Worm (Caenorhabditis elegans): ENCODE results near the gene lron-3.

lron-3 gene

DNA sequence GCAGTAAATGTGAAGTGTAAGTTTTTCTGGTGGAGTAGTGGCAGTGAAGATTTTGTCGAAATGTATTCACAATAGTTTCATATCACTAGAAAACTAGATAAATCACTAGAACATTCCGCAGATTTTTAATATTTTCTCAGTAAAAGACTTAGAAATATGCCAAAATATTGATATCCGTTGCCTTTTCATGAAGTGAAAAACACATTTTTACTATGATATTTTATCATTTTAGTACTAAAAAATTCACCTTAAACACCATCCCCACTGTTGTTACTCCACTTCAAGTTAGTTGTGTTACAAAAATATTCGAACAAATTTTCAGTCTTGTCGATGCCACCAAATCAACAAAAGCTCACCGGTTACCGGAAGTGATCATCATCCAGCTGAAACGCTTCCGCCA is 35.6 kb upstream of the lron-3 start:
- TF ChIP-seq mel-28 (tag; optimal IDR thresholded peaks at IDR 0.05; ENCODE audit: borderline replicate concordance), result no peak
- no peak for TF ChIP-seq Y67H2A.10 (GFP tag; conservative IDR thresholded peaks at IDR 0.05)
- TF ChIP-seq D2030.7 (GFP tag; IDR thresholded peaks at IDR 0.05), result no peak

DNA sequence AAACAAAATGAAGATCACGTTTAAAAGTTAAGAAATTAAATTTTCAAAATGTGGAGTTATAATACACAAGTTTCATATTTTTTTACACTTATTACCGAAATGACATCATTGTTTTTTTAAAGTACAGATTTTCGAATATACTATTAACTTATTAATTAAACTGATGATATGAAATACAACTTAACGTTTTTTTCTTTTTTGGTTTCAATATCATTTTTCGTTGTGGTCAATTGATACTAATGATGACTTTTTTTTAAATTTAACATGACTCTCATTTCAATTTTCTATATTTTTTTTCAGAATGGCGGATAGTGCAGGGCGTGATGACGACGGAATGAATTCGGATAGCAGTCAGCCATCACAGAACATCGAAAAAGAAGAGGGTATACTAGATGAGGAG is 33.3 kb upstream of the lron-3 start, which contains the start of gene usp-33:
Gene usp-33 (plus strand): TSS at position 301 of the 400 bp plus-strand sequence.
- TF ChIP-seq nfya-1 (tag; optimal IDR thresholded peaks at IDR 0.05; ENCODE audit: borderline replicate concordance, insufficient read depth), result no peak

DNA sequence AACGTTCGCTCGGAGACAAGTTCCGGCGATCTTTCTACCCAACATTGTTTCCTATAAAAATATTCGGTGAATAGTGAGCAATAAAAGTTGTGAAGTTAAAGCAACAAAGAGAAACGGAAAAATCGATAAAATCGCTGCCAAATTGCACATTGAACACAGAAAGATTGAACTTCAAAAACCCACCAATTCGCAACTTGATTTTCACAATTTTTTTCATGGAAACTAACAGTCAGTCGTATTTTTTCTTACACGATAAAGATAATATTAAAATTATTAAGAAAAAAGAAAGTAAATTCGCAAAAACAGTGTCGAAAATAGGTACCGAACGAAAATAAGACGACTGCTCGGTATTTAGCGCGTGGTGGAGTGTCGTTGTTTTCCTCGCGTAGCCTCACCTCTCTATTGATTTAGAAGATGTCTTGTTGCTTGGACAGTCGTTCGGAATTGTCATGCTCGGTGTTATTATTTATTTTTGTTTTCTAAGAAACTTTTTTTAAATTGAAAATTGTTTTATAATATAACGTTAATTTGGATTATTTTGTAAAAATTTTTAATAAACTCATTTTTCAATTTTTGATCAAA is 32.7 kb upstream of the lron-3 start, which contains the start of gene gas-1:
Gene gas-1 (minus strand): TSS at position 51 of the 582 bp plus-strand sequence.
- TF ChIP-seq hlh-26 (GFP tag; conservative IDR thresholded peaks at IDR 0.05) (no peak), pbrm-1 (GFP tag; IDR thresholded peaks at IDR 0.05) (no peak), attf-3 (GFP tag; conservative IDR thresholded peaks at IDR 0.05) (peak; percentile 88), mxl-1 (tag; optimal IDR thresholded peaks at IDR 0.05) (no peak), sea-2 (GFP tag; IDR thresholded peaks at IDR 0.05) (no peak), ztf-28 (GFP tag; IDR thresholded peaks at IDR 0.05) (no peak), hmg-1.2 (GFP tag; IDR thresholded peaks at IDR 0.05) (peak; percentile 10; the same call in 1 of the 2 replicates), nhr-179 (tag; optimal IDR thresholded peaks at IDR 0.05) (no peak)

DNA sequence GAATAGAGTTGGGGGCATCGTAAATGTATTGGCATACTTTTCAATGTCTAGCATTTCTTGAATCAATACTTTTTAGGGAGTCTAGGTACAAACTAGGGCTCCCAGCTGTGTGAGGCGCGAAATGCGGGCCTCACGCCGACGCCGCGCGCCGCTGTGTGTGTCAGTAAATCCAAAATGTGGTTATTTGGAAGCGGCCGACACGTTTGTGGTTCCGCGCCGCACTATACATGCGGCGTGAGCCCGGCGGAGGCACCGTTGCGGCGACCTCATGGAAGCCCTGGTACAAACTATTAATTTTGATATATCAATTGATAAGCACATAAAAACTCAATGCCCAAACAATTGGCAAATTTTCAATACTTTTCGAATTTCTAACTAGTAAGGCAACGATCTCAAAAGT is 28.4 kb upstream of the lron-3 start:
- no peak for TF ChIP-seq ceh-58 (GFP tag; IDR thresholded peaks at IDR 0.05)
- no peak for TF ChIP-seq snpc-4 (GFP tag; optimal IDR thresholded peaks at IDR 0.05)
- peak in 2 of 4 experiments; percentile 69 to 71 for TF ChIP-seq snpc-4 (tag; optimal IDR thresholded peaks at IDR 0.05)
- TF ChIP-seq hmg-1.2 (GFP tag; IDR thresholded peaks at IDR 0.05), result 0 out of 2 replicates have a peak, but pooled peaks have one; percentile 20
- TF ChIP-seq B0336.3 (GFP tag; IDR thresholded peaks at IDR 0.05), result no peak
- TF ChIP-seq zfh-2 (GFP tag; conservative IDR thresholded peaks at IDR 0.05), result peak; percentile 49; the same call in 1 of the 2 replicates

DNA sequence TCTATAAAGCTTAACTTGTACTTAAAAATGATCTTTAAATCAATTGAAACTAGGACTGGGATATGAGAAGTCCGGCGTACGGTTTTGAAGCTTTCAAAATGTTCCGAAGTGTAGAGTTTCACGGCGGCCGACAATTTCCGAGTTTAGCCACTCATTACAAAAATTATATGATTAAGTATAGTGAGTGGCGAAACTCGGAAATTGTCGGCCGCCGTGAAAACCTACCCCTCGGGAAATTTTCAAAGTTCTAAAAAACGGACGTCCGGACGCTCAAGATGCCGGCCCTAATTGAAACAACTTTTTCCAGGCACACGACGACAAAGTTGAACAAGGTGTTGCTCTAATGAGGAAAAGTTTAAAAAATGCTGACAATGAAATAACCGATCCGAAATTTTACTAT is 27.4 kb upstream of the lron-3 start:
- TF ChIP-seq F23B12.7 (tag; optimal IDR thresholded peaks at IDR 0.05; ENCODE audit: insufficient read depth) (no peak), ceh-27 (GFP tag; optimal IDR thresholded peaks at IDR 0.05) (no peak), snpc-1.1 (tag; optimal IDR thresholded peaks at IDR 0.05; ENCODE audit: insufficient read depth) (peak; percentile 14), snpc-4 (GFP tag; optimal IDR thresholded peaks at IDR 0.05) (no peak), snpc-4 (tag; optimal IDR thresholded peaks at IDR 0.05) (peak in 2 of 4 experiments; percentile 83 to 85), Y79H2A.3 (GFP tag; conservative IDR thresholded peaks at IDR 0.05) (no peak), F33H1.4 (GFP tag; IDR thresholded peaks at IDR 0.05) (no peak), Y95B8A.8 (GFP tag; IDR thresholded peaks at IDR 0.05) (no peak), rec-8 (tag; optimal IDR thresholded peaks at IDR 0.05) (no peak)

DNA sequence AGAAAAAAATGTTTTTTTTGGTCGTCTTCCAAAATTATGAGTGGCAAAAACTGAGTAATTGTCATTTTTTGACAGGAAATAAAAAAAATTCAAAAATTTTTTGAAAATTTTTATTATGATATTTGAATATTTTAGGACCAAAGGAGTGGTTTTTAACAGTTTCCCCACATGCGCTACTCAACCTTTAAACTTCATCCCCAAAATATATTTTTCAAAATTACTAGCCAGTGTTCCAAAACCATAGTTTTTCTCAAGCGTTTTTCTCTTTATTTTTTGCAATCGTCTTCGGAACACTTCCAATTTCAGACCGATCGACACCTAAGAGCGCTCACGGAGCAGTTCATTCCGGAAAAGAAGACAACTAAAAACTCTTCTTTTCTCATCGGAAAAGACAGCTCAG is 19.2 kb upstream of the lron-3 start, which contains the start of gene K09A9.6:
Gene K09A9.6 (plus strand): TSS at position 301 of the 400 bp plus-strand sequence.
- TF ChIP-seq hlh-12 (tag; optimal IDR thresholded peaks at IDR 0.05) (no peak), rpc-1 (optimal IDR thresholded peaks at IDR 0.05) (no peak), rpc-1 (tag; optimal IDR thresholded peaks at IDR 0.05) (no peak), chd-7 (tag; optimal IDR thresholded peaks at IDR 0.05) (no peak), ztf-22 (GFP tag; optimal IDR thresholded peaks at IDR 0.05) (no peak), snpc-4 (GFP tag; optimal IDR thresholded peaks at IDR 0.05) (no peak), snpc-4 (tag; optimal IDR thresholded peaks at IDR 0.05) (no peak), lsy-27 (tag; optimal IDR thresholded peaks at IDR 0.05; ENCODE audit: borderline replicate concordance, insufficient read depth) (no peak), ztf-3 (GFP tag; optimal IDR thresholded peaks at IDR 0.05) (no peak), F57C9.4 (tag; optimal IDR thresholded peaks at IDR 0.05) (no peak), F33H1.4 (GFP tag; IDR thresholded peaks at IDR 0.05) (no peak), F52B5.7 (tag; optimal IDR thresholded peaks at IDR 0.05) (no peak), lir-1 (GFP tag; conservative IDR thresholded peaks at IDR 0.05) (no peak), attf-3 (GFP tag; conservative IDR thresholded peaks at IDR 0.05) (no peak), ztf-25 (GFP tag; IDR thresholded peaks at IDR 0.05) (no peak)

Data from whole organism, young adult.